Worm (Caenorhabditis elegans): ENCODE measurements around the gene Y54G11A.7.

- TF ChIP-seq ama-1 (optimal IDR thresholded peaks at IDR 0.05) (no peak), tbx-37 (GFP tag; conservative IDR thresholded peaks at IDR 0.05) (no peak), B0310.2 (tag; optimal IDR thresholded peaks at IDR 0.05) (no peak), aly-1 (tag; optimal IDR thresholded peaks at IDR 0.05) (no peak), scrt-1 (GFP tag; IDR thresholded peaks at IDR 0.05) (no peak), hnd-1 (tag; optimal IDR thresholded peaks at IDR 0.05) (no peak), tra-4 (tag; optimal IDR thresholded peaks at IDR 0.05) (no peak), ceh-13 (GFP tag; optimal IDR thresholded peaks at IDR 0.05) (no peak), hmbx-1 (tag; optimal IDR thresholded peaks at IDR 0.05) (no peak), flt-1 (GFP tag; IDR thresholded peaks at IDR 0.05) (no peak), ceh-36 (tag; optimal IDR thresholded peaks at IDR 0.05) (no peak)
Observed at ce11 chrII:14319227-14319626, 22.1 kb downstream of the Y54G11A.7 start.

All from whole organism, early embryonic.